Fruit fly (Drosophila melanogaster): ENCODE data around the gene ckd.

- TF ChIP-seq CG8478 (optimal IDR thresholded peaks at IDR 0.05), result no peak
- no peak for TF ChIP-seq Dll (optimal IDR thresholded peaks at IDR 0.05)
- TF ChIP-seq pan (optimal IDR thresholded peaks at IDR 0.05), result no peak
- TF ChIP-seq usp (GFP tag; optimal IDR thresholded peaks at IDR 0.05), result no peak
- TF ChIP-seq psq (optimal IDR thresholded peaks at IDR 0.05), result no peak
These were observed 46.1 kb downstream of the ckd start, which contains the start of gene ZnT63C for dm6 chr3L:3303534-3304459.
